Worm (Caenorhabditis elegans): ENCODE data around the gene F35C11.3.

The F35C11.3 gene

DNA sequence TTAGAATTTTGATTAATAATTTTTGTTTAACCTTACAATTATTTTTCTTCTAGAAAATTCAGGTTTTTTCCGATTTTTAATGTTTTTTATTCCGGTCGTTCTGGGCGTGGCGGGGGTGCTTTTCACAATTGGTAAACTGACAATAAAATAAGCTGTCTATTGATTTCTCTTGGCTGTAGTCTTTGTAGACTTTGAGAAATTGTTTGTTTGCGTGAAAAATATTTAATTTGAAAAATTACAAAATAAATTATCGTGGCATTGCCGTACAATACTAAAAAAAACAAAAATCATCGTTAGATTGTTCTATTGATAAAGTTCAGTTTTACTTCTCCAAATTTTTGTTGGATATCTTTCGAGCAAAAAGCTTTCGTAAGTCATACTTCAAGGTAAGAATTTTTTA is at the start of gene F35C11.3:
Gene F35C11.3, plus strand, starts transcription at position 301 of the 400 bp plus-strand sequence.
- no peak for TF ChIP-seq W03F9.2 (tag; optimal IDR thresholded peaks at IDR 0.05)
- no peak for TF ChIP-seq dao-5 (tag; optimal IDR thresholded peaks at IDR 0.05)
- TF ChIP-seq him-1 (tag; optimal IDR thresholded peaks at IDR 0.05): no peak

DNA sequence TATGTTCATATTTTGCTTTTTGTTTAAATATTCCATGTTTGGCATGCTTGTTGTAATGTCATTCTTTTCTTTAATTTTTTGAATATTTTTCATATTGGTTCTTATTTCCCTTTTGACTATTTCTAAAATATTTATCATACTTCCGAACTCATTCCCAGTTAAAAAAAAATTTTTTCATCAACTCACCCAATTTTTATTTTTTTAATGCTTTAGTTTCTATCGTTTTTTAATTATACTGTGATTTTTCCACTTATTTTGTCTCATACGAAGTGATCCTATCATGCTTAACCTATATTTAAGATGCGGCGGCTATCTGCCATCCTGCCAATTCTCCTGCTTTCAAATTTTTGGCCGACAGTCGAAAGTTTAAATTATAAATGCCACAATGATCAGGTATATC is 48.1 kb upstream of the F35C11.3 start, which contains the start of gene qua-1:
Gene qua-1, plus strand, starts transcription at position 301 of the 400 bp plus-strand sequence.
- no peak for TF ChIP-seq him-1 (tag; optimal IDR thresholded peaks at IDR 0.05)
- TF ChIP-seq dao-5 (tag; optimal IDR thresholded peaks at IDR 0.05): no peak

DNA sequence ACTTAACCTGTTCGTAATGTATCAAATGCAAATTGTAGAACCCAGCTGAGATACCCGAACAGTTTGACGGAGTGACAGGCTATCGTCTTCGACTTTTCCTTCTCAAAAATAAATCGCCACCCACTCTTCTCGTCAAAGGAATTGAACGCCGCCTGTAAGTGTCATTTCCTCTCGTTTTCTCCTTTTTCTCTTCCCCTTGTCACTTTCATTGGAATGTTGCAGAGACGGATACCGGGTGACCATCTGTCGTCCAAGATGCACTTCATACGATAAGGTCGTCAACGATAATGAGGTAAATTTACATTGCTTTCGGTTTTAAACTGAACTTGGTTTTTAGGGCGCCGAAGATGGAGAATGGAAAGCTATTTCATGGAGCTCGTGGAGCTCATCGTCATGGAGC is 46.8 kb upstream of the F35C11.3 start:
- no peak for TF ChIP-seq him-1 (tag; optimal IDR thresholded peaks at IDR 0.05)
- TF ChIP-seq dao-5 (tag; optimal IDR thresholded peaks at IDR 0.05): no peak
- no peak for TF ChIP-seq W03F9.2 (tag; optimal IDR thresholded peaks at IDR 0.05)

DNA sequence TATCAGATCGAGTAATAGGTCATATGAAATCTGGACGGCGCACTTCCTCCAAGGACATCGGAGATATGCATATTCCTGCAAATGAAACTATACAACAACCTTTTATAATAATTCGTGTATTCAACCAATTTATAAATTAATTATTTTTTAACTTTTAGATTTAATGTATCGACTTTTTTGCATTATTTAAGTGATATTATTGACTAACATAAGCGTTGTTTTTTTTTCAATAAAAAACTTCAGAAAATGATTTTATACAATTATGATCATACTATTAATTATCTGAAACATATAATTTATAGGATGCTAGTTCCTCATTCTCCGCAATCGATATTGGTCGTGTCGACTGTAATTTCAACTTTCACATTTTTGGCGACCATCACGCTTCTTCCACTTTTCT is 42.5 kb upstream of the F35C11.3 start, which contains the start of gene col-76:
Gene col-76, plus strand, starts transcription at position 301 of the 400 bp plus-strand sequence.
- TF ChIP-seq dao-5 (tag; optimal IDR thresholded peaks at IDR 0.05) (no peak), him-1 (tag; optimal IDR thresholded peaks at IDR 0.05) (no peak), W03F9.2 (tag; optimal IDR thresholded peaks at IDR 0.05) (no peak)

DNA sequence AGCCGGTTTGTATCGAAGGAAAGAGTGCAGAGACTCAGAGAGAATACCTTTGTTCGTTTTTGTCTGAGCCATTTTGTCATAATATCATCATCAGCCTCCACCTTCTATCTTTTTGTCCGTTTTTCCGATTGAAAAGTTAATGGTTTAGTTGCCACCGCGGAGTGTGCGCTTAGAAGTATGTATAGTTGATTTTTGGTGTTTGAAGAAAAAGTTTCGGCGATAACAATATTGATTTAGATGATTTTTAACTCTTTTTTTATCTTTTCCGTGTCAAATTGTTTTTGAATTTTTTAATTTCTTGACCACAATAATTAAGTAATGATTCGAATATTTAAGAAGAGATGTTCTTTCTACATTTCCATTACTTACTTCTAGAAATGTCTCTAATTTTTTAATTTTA is 41.0 kb upstream of the F35C11.3 start:
- TF ChIP-seq W03F9.2 (tag; optimal IDR thresholded peaks at IDR 0.05): no peak
- no peak for TF ChIP-seq him-1 (tag; optimal IDR thresholded peaks at IDR 0.05)
- TF ChIP-seq dao-5 (tag; optimal IDR thresholded peaks at IDR 0.05): no peak

DNA sequence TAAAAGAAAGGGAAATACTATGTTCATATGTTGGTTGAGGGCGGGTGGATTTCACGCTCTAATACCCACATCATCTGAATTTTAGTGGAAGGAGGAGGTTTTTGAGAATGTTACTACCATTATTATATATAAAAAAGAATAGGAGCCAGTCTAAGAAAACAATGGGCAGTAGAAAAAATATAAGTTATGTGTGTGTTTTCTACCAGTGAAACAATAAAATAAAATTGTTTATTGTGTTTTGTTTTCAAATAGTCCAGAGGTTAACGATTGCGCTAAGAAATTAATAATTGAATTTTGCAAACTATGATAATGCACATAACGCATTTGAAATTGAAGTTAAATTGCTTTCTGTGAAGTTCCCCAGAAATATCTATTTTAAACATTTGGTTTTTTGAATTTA is 37.1 kb upstream of the F35C11.3 start, which contains the start of gene M110.8:
Gene M110.8, minus strand, starts transcription at position 101 of the 400 bp plus-strand sequence.
- no peak for TF ChIP-seq him-1 (tag; optimal IDR thresholded peaks at IDR 0.05)
- no peak for TF ChIP-seq W03F9.2 (tag; optimal IDR thresholded peaks at IDR 0.05)
- TF ChIP-seq dao-5 (tag; optimal IDR thresholded peaks at IDR 0.05): no peak

DNA sequence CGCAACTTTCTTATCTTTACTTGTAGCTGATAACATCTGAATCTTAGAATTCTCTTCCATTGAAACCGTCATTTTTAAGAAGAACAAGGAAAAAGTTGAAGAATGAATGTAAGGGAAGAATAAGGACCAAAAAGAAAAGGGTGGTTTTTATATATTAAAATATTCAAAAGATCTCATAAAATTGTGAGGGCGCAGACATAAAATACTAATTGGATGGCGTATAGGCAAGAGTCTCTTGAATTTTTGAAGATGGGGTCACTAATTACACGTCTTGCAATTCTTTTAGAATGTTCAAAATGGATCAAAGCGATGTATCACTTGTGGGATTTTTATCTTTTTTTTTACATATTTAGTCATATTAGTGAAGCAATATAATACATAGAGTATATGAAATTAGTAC is 33.9 kb upstream of the F35C11.3 start, which contains the start of gene twk-3:
Gene twk-3, minus strand, starts transcription at position 101 of the 400 bp plus-strand sequence.
- TF ChIP-seq him-1 (tag; optimal IDR thresholded peaks at IDR 0.05) (no peak), dao-5 (tag; optimal IDR thresholded peaks at IDR 0.05) (no peak), W03F9.2 (tag; optimal IDR thresholded peaks at IDR 0.05) (no peak)

DNA sequence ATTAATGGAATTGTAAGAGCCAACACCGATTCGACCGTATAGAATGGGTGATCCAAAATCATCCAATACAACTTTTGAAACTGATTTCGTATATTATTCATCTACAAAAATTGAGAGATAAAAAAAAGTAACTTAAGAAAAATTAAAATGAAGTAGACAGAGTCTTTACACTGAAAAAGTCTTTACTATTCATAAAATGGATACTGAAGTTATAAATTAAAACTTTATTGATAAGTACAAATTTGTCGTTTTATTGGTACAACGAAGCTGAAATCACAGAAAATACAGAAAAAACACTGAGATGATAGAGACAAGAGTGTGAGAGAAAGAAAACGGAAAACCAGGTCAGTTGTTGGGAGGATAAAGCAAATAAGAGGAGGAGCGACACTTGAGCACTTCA is 32.2 kb upstream of the F35C11.3 start, which contains the start of gene M110.10:
Gene M110.10, minus strand, starts transcription at position 101 of the 400 bp plus-strand sequence.
- no peak for TF ChIP-seq W03F9.2 (tag; optimal IDR thresholded peaks at IDR 0.05)
- no peak for TF ChIP-seq him-1 (tag; optimal IDR thresholded peaks at IDR 0.05)
- no peak for TF ChIP-seq dao-5 (tag; optimal IDR thresholded peaks at IDR 0.05)

DNA sequence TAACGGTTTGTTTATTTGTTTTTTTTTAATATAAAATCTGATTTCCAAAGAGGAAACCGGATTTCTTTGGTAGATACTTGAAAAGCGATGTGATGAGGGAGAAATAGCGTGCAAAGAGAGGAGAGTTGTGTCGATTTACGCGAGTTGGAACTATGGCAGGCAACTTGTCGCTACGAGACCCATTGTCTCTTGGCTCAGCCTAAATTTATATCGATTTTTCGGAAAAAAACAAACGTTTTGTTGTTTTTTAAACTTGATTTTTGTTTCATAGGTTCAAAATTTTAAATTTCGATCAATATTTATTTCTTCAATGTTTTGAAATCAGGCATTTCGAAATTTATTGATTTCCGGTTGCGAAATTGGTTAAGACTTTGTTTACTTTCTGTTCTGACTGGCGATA is 30.1 kb upstream of the F35C11.3 start, which contains the start of gene M110.3:
Gene M110.3, minus strand, starts transcription at position 184 of the 400 bp plus-strand sequence.
- TF ChIP-seq dao-5 (tag; optimal IDR thresholded peaks at IDR 0.05) (no peak), him-1 (tag; optimal IDR thresholded peaks at IDR 0.05) (no peak), W03F9.2 (tag; optimal IDR thresholded peaks at IDR 0.05) (peak; percentile 45)

DNA sequence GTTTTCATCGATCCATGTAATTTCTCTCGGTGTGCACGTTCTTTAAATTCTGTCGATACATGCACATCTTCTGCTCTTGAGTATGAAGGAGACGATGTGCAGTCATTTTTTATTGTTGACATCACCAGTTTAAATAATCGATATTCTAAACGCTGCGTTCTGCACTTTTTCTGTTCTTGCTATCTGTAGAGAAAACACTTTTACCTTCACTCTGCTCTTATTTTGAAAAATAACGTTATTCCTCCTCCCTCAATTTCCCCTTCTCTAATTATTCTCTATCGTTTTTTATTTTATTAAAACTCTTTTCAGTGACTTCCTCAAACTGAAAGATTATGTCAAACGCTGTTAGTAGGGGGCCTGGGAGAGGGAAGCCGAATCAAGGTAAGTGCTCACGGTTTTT is 29.7 kb upstream of the F35C11.3 start, which contains the start of gene ifg-1:
Gene ifg-1, plus strand, starts transcription at position 301 of the 400 bp plus-strand sequence.
- TF ChIP-seq him-1 (tag; optimal IDR thresholded peaks at IDR 0.05) (no peak), W03F9.2 (tag; optimal IDR thresholded peaks at IDR 0.05) (no peak), dao-5 (tag; optimal IDR thresholded peaks at IDR 0.05) (no peak)

DNA sequence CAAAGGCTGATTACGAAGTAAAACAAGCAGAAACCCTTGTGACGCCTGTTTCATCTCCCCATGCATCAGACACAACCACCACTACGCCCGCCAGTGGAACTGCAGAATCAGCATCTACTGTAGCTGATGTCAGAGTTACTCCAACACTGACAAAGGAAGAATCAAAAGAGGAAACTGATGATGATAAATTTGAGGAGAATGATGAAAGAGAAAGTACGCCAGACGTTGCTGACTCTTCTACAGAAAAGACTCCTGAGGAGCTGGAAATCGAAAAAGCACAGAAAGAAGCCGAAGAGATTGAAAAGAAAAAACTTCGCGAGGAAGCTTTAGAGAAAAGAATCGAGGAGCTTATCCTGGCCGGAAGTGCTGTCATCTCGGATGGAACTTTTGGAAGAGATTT is 28.3 kb upstream of the F35C11.3 start:
- no peak for TF ChIP-seq W03F9.2 (tag; optimal IDR thresholded peaks at IDR 0.05)
- TF ChIP-seq him-1 (tag; optimal IDR thresholded peaks at IDR 0.05): no peak
- no peak for TF ChIP-seq dao-5 (tag; optimal IDR thresholded peaks at IDR 0.05)

DNA sequence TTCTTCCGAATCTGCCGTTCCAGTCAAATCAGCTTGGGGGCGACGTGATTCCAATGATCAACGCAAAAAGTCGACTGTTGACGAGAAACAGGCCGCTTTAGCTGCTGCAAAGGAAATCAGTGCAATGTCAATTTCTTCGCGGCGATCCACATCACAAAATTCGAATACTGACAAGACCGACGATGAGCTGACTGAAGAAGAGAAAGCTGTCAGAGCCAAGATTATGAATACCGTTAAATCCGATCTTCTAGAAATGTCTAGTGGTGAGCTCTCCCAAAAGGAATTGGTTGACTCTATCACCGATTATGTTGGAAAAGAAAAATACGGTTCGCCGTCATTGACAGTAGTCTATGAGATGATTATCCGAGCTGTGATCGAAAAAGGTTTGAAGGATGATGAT is 26.3 kb upstream of the F35C11.3 start:
- TF ChIP-seq W03F9.2 (tag; optimal IDR thresholded peaks at IDR 0.05): no peak
- no peak for TF ChIP-seq him-1 (tag; optimal IDR thresholded peaks at IDR 0.05)
- no peak for TF ChIP-seq dao-5 (tag; optimal IDR thresholded peaks at IDR 0.05)

DNA sequence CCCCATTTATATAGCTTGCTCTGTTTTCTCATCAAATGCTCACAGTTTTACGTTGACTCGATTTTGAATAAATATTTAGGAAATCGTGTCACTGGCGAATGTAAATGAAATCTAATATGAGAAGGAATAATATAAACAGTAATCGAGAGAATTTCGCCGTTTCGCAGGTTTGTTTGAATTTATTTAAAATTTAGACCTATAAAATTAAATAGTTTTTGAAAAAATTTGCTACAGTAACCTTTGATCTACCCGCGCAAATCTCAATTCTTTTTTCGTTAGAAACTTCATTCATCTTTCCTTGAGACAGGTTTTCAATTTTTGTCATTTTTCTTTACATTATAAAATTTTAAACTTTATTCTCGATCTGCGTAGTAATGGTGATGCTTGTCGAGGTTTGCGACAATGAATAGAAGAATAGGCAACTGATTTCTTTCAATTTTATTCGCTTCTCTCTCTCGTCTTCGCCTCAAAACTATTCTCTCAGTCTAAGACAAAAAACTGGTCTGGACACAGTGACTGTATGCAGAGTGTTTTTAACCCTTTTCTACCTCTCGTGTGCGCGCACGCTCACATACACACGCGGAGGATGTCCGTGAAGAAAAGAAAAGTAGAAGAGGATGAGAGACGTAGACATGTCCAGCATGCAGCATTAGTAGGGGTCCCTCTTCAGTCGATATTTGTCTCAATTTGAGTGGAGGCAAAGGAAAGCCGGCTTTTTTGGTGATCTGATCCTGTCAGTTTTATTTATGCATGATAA is 24.1 kb upstream of the F35C11.3 start, which contains the start of gene dab-1:
Gene dab-1, plus strand, starts transcription at position 78 of the 757 bp plus-strand sequence.
- TF ChIP-seq him-1 (tag; optimal IDR thresholded peaks at IDR 0.05) (peak; percentile 21), W03F9.2 (tag; optimal IDR thresholded peaks at IDR 0.05) (no peak)

DNA sequence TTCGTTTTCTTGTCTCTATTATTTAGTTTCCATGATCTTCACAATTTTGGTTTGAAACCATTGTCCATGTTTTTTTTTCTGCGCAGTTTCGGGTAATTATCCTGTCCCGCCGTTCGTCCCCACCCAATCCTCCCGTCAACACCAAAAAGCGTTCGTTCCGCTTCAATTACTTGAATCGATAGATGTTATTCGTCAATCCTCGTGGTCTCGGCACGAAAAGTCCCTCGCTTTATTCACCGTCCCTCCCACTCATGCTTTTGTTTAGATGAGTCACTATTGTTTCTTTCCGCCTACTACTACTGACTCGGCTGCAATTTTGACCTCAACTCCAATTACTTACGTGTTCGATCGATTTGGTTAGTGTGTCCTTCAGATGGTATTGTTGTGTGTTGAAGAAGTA is 23.2 kb upstream of the F35C11.3 start:
- TF ChIP-seq dao-5 (tag; optimal IDR thresholded peaks at IDR 0.05): no peak
- no peak for TF ChIP-seq W03F9.2 (tag; optimal IDR thresholded peaks at IDR 0.05)
- no peak for TF ChIP-seq him-1 (tag; optimal IDR thresholded peaks at IDR 0.05)

Measured in whole organism, L4/young adult.